Worm (Caenorhabditis elegans) whole organism, mixed stage, embryonic: ENCODE measurements around the gene ZK899.6.

Experiments
- blmp-1 ChIP-seq: fragments of 150-350 bp; optimal IDR thresholded peaks from 2 replicates; lab custom pipeline; 2014; ENCODE audit warnings: missing biosample characterization, missing genetic modification characterization
- elt-1 ChIP-seq: sonication (generic microtip); optimal IDR thresholded peaks from 2 replicates; lab custom pipeline; 2017; ENCODE audit warnings: missing genetic modification characterization, mild to moderate bottlenecking, missing compliant biosample characterization, antibody characterized with exemption, moderate library complexity, borderline replicate concordance; ENCODE audit not compliant: insufficient read depth
- hlh-1 ChIP-seq: fragments of 150-350 bp; optimal IDR thresholded peaks from 2 replicates; lab custom pipeline; 2014; ENCODE audit warnings: missing biosample characterization, missing genetic modification reagents, missing genetic modification characterization
- lin-13 ChIP-seq: fragments of 150-350 bp; optimal IDR thresholded peaks from 2 replicates; lab custom pipeline; 2014; ENCODE audit warnings: missing biosample characterization, missing genetic modification characterization
- lsy-2 ChIP-seq: fragments of 150-350 bp; optimal IDR thresholded peaks from 2 replicates; lab custom pipeline; 2014; ENCODE audit warnings: missing biosample characterization, missing genetic modification characterization
- nhr-237 ChIP-seq: fragments of 150-350 bp; optimal IDR thresholded peaks from 2 replicates; lab custom pipeline; 2014; ENCODE audit warnings: missing biosample characterization, missing genetic modification characterization
- nhr-76 ChIP-seq: sonication (generic microtip); optimal IDR thresholded peaks from 2 replicates; lab custom pipeline; 2017; ENCODE audit warnings: missing biosample characterization, missing genetic modification characterization
- pha-4 ChIP-seq: fragments of 150-350 bp; optimal IDR thresholded peaks from 2 replicates; lab custom pipeline; 2018; ENCODE audit warnings: missing biosample characterization, missing genetic modification reagents, missing genetic modification characterization
- snpc-4 ChIP-seq: fragments of 150-350 bp; optimal IDR thresholded peaks from 2 replicates; lab custom pipeline; 2014; ENCODE audit warnings: missing biosample characterization, missing genetic modification characterization
- unc-62 ChIP-seq: fragments of 150-350 bp; optimal IDR thresholded peaks from 2 replicates; lab custom pipeline; 2014; ENCODE audit warnings: missing biosample characterization, missing genetic modification reagents, missing genetic modification characterization
- ztf-11 ChIP-seq: fragments of 150-350 bp; optimal IDR thresholded peaks from 2 replicates; lab custom pipeline; 2014; ENCODE audit warnings: missing biosample characterization, missing genetic modification characterization

DNA sequence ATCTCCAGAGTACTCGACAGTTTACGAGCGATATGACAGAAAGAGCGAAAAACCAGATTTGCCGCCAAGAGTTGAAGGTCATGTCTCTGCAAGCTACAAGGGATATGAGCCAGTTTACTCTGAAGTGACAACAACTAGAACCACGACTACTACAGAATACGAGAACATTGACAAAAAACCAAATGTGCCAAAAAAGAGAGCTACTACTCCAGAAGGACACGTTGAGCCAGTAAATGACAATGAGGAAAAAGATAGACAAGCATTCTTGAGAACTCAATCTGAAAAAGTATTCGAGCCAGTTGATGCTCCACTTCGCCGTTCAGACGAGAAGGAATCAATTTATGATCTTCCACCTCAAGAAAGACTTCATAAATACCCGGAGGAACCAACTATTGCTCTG is 45.8 kb upstream of the ZK899.6 start:
- TF ChIP-seq lsy-2 (tag; lab: Kevin White, UChicago): no peak
- no peak for TF ChIP-seq nhr-237 (tag; lab: Kevin White, UChicago)
- no peak for TF ChIP-seq elt-1 (tag; lab: Kevin White, UChicago)
- no peak for TF ChIP-seq unc-62 (GFP tag; lab: Kevin White, UChicago)
- TF ChIP-seq blmp-1 (tag; lab: Kevin White, UChicago): no peak
- TF ChIP-seq ztf-11: no peak
- no peak for TF ChIP-seq lin-13 (tag; lab: Kevin White, UChicago)
- no peak for TF ChIP-seq snpc-4 (tag; lab: Kevin White, UChicago)
- no peak for TF ChIP-seq nhr-76 (tag; lab: Kevin White, UChicago)
- no peak for TF ChIP-seq pha-4 (tag; lab: Kevin White, UChicago)
- TF ChIP-seq hlh-1: no peak
